Worm (Caenorhabditis elegans) whole organism, mixed stage, embryonic: ENCODE data around the gene jmjd-1.1.

Source experiments
- blmp-1 ChIP-seq: fragments of 150-350 bp; optimal IDR thresholded peaks from 2 replicates; lab custom pipeline; 2014; ENCODE audit warnings: missing biosample characterization, missing genetic modification characterization
- ces-1 ChIP-seq: fragments of 150-350 bp; optimal IDR thresholded peaks from 2 replicates; lab custom pipeline; 2014; ENCODE audit warnings: missing biosample characterization, missing genetic modification reagents, missing genetic modification characterization
- elt-1 ChIP-seq: sonication (generic microtip); optimal IDR thresholded peaks from 2 replicates; lab custom pipeline; 2017; ENCODE audit warnings: missing genetic modification characterization, mild to moderate bottlenecking, missing compliant biosample characterization, antibody characterized with exemption, moderate library complexity, borderline replicate concordance; ENCODE audit not compliant: insufficient read depth
- flh-1 ChIP-seq: fragments of 200-800 bp; sonication (Bioruptor generic); optimal IDR thresholded peaks from 2 replicates; lab custom pipeline; 2018; ENCODE audit warnings: mild to moderate bottlenecking, missing genetic modification characterization, moderate library complexity, missing compliant biosample characterization
- lin-13 ChIP-seq: fragments of 150-350 bp; optimal IDR thresholded peaks from 2 replicates; lab custom pipeline; 2014; ENCODE audit warnings: missing biosample characterization, missing genetic modification characterization
- mab-5 ChIP-seq: fragments of 150-350 bp; optimal IDR thresholded peaks from 2 replicates; lab custom pipeline; 2014; ENCODE audit warnings: missing biosample characterization, missing genetic modification characterization
- nhr-237 ChIP-seq: fragments of 150-350 bp; optimal IDR thresholded peaks from 2 replicates; lab custom pipeline; 2014; ENCODE audit warnings: missing biosample characterization, missing genetic modification characterization
- nhr-76 ChIP-seq: sonication (generic microtip); optimal IDR thresholded peaks from 2 replicates; lab custom pipeline; 2017; ENCODE audit warnings: missing biosample characterization, missing genetic modification characterization
- snpc-4 ChIP-seq: fragments of 150-350 bp; optimal IDR thresholded peaks from 2 replicates; lab custom pipeline; 2014; ENCODE audit warnings: missing biosample characterization, missing genetic modification characterization
- sptf-1 ChIP-seq: sonication (generic microtip); optimal IDR thresholded peaks from 2 replicates; lab custom pipeline; 2017; ENCODE audit warnings: mild to moderate bottlenecking, missing genetic modification characterization, moderate library complexity, missing compliant biosample characterization
- unc-120 ChIP-seq: sonication (generic microtip); optimal IDR thresholded peaks from 2 replicates; lab custom pipeline; 2017; ENCODE audit warnings: missing genetic modification characterization, missing compliant biosample characterization; ENCODE audit not compliant: poor library complexity, severe bottlenecking
- unc-62 ChIP-seq: fragments of 150-350 bp; optimal IDR thresholded peaks from 2 replicates; lab custom pipeline; 2014; ENCODE audit warnings: missing biosample characterization, missing genetic modification reagents, missing genetic modification characterization
- ztf-11 ChIP-seq: fragments of 150-350 bp; optimal IDR thresholded peaks from 2 replicates; lab custom pipeline; 2014; ENCODE audit warnings: missing biosample characterization, missing genetic modification characterization

DNA sequence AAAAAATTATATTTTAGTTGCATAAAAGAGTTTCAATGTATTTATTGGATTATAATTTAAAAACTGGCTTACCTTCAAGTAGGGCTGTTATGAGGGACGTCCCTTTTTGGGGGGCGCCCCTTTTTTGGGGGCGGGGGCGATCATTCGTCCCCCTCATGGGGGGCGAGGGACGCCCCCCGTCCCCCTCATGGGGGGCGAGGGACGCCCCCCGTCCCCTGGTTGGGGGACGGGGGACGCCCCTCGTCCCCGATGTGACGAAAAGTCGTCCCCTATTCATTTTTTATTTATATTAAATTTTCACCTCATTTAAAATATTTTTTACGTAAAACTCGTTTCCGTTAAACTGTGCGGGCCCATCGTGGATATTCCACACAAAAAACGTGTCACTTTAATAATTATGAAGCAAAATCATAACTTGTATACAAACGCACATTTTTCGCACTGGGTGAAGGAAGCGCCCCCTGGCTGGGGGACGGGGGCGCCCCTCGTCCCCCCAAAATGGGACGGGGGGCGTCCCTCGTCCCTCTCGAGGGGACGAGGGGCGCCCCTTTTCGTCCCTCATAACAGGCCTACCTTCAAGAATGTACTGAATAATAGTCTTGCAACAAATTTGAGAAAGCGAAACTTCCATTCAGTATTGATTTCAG lies 40.7 kb upstream of the jmjd-1.1 start:
- no peak for TF ChIP-seq ztf-11 (tag; lab: Kevin White, UChicago)
- no peak for TF ChIP-seq lin-13 (tag; lab: Kevin White, UChicago)
- TF ChIP-seq nhr-76 (tag; lab: Kevin White, UChicago) = no peak
- no peak for TF ChIP-seq unc-62 (GFP tag; lab: Kevin White, UChicago)
- TF ChIP-seq blmp-1 (tag; lab: Kevin White, UChicago) = no peak
- no peak for TF ChIP-seq nhr-237 (tag; lab: Kevin White, UChicago)
- no peak for TF ChIP-seq flh-1 (GFP tag; lab: Kevin White, UChicago)
- no peak for TF ChIP-seq snpc-4 (tag; lab: Kevin White, UChicago)
- no peak for TF ChIP-seq mab-5 (tag; lab: Kevin White, UChicago)
- no peak for TF ChIP-seq ces-1
- no peak for TF ChIP-seq sptf-1
- TF ChIP-seq unc-120 = no peak
- no peak for TF ChIP-seq elt-1 (tag; lab: Kevin White, UChicago)
